Worm (Caenorhabditis elegans): ENCODE data around the gene srx-3.

The srx-3 gene

DNA sequence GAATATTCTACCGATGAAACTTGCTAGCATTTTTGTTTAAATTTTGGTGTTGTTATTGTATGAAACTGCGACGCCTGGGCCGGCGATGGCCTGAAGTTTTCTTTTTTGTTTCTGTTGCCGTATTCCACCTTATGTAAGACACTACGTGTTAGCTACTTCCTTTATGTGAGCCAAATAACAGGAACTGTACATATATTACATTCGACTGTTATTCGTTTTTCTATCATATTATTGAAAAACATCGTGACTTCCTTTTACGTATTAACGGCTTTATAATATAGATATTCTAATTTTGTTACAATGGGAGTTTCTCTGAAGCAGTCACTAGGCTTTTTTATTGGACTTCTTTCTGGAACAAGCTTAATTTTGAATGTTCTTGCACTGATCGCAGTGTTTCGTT is at the start of gene srx-3:
TSS of gene srx-3 (plus strand) at position 301 of the 400 bp plus-strand sequence.
- TF ChIP-seq ztf-23 (GFP tag; IDR thresholded peaks at IDR 0.05) = no peak
- no peak for TF ChIP-seq cog-1 (tag; optimal IDR thresholded peaks at IDR 0.05)
- no peak for TF ChIP-seq ztf-29 (GFP tag; IDR thresholded peaks at IDR 0.05)
- no peak for TF ChIP-seq flt-1 (GFP tag; IDR thresholded peaks at IDR 0.05)
- no peak for TF ChIP-seq tab-1 (GFP tag; IDR thresholded peaks at IDR 0.05)
- no peak for TF ChIP-seq klf-2 (GFP tag; conservative IDR thresholded peaks at IDR 0.05)
- TF ChIP-seq med-1 (GFP tag; optimal IDR thresholded peaks at IDR 0.05; ENCODE audit: insufficient read depth) = no peak
- no peak for TF ChIP-seq ref-1 (GFP tag; conservative IDR thresholded peaks at IDR 0.05)
- no peak for TF ChIP-seq T22C8.4 (GFP tag; IDR thresholded peaks at IDR 0.05)

DNA sequence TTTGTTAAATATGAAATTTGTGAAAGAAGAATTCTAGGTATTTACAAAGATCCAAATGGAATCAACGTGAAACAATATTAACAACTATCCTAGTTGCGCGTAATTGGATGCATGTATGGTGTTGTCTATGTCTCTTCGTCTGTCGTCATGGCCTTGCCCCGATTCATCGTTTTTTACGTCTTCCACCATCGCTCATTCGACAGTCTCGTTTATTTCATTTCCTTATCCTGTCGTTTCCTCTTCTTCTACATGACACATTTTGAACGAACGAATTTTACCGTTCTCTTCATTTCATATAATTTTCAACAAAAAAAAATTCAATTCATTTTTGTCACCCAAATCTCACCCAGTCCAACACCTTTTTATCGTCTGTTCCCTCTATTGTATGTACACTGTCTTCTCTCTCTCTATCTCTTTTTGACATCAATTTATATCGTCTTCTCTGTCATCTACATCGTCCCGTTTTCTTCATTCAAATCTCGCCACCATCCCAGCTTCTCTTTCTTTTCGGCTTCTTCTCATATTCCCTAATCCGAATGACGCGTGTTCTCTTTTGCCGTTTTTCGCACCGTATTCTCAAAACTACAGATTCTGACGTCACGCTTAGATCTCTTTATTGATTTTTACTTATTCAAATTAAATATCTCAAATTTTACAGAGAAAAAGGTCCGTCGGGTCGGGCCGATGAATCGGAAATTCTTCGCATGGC is 48.8 kb upstream of the srx-3 start, which contains the start of gene ttc-17:
TSS of gene ttc-17 (plus strand) at position 659 of the 709 bp plus-strand sequence.
- TF ChIP-seq ztf-23 (GFP tag; IDR thresholded peaks at IDR 0.05) (no peak), ztf-29 (GFP tag; IDR thresholded peaks at IDR 0.05) (peak; percentile 69; the same call in 1 of the 2 replicates), T22C8.4 (GFP tag; IDR thresholded peaks at IDR 0.05) (0 out of 2 replicates have a peak, but pooled peaks have one; percentile 12), flt-1 (GFP tag; IDR thresholded peaks at IDR 0.05) (no peak)

DNA sequence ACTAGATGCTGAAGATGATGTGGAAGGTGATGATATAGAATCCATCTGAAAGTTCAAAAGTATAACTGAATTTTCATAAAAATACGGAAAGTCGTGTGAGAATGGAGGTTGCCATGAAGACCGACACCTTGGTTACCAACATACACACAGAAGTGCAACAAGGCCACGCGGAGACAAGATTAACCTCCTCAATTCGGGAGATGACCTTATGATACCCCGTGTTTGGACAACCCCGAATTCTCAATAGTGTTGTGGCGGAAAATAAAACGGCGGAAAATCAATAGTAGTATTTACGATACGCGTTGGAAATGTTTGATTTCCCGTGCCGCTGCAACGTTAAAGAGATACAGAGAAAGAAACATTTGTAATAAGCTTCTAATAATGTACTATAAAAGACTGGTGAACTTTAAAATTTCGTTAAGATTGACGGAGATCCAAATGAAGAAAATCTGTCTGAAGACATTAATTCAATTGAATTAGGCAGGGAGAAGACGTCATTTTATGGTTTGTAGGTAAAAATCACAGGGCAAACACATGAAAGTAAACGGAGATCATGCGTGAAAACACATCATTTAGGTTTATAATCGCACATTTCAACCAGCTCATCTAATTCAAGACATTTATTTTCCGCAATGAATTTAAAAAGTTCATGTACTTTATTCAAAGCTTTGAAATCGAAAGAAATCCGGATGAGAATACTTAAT is 41.1 kb upstream of the srx-3 start, which contains the start of gene nhr-44:
TSS of gene nhr-44 (minus strand) at position 51 of the 704 bp plus-strand sequence.
- TF ChIP-seq ref-1 (GFP tag; conservative IDR thresholded peaks at IDR 0.05) (no peak), cog-1 (tag; optimal IDR thresholded peaks at IDR 0.05) (no peak), T22C8.4 (GFP tag; IDR thresholded peaks at IDR 0.05) (no peak)

- TF ChIP-seq T22C8.4 (GFP tag; IDR thresholded peaks at IDR 0.05) (no peak), flt-1 (GFP tag; IDR thresholded peaks at IDR 0.05) (no peak), ztf-23 (GFP tag; IDR thresholded peaks at IDR 0.05) (no peak), tab-1 (GFP tag; IDR thresholded peaks at IDR 0.05) (no peak), ztf-29 (GFP tag; IDR thresholded peaks at IDR 0.05) (no peak), klf-2 (GFP tag; conservative IDR thresholded peaks at IDR 0.05) (no peak), cog-1 (tag; optimal IDR thresholded peaks at IDR 0.05) (no peak), med-1 (GFP tag; optimal IDR thresholded peaks at IDR 0.05; ENCODE audit: insufficient read depth) (no peak), ref-1 (GFP tag; conservative IDR thresholded peaks at IDR 0.05) (no peak)
Measured at ce11 chrV:8966086-8966485, 39.3 kb upstream of the srx-3 start, which contains the start of gene nhr-219. nhr-219 (minus strand) TSS chrV:8966186.

DNA sequence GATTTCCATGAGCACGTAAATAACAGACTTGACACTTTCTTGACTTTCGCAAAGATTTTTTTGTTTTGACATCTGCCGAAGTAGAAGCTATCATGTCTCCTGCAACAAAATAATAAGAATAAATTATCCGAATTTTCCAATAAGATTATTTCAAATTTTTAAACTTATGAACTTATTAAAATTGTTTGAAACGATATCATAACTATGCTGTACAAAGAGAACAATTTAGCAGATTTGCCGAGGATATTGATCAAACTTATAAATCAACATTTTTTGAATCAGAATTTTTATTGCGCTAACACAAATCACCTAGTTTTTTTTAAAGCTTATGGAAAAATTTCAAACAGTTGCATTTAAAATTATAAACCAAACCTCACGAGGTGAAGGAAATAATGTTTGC is 33.1 kb upstream of the srx-3 start, which contains the start of gene nhr-195:
TSS of gene nhr-195 (minus strand) at position 101 of the 400 bp plus-strand sequence.
- TF ChIP-seq klf-2 (GFP tag; conservative IDR thresholded peaks at IDR 0.05) (no peak), ztf-29 (GFP tag; IDR thresholded peaks at IDR 0.05) (no peak), med-1 (GFP tag; optimal IDR thresholded peaks at IDR 0.05; ENCODE audit: insufficient read depth) (no peak), T22C8.4 (GFP tag; IDR thresholded peaks at IDR 0.05) (no peak), cog-1 (tag; optimal IDR thresholded peaks at IDR 0.05) (no peak), flt-1 (GFP tag; IDR thresholded peaks at IDR 0.05) (no peak)

- TF ChIP-seq med-1 (GFP tag; optimal IDR thresholded peaks at IDR 0.05; ENCODE audit: insufficient read depth) = no peak
- no peak for TF ChIP-seq klf-2 (GFP tag; conservative IDR thresholded peaks at IDR 0.05)
- no peak for TF ChIP-seq ztf-23 (GFP tag; IDR thresholded peaks at IDR 0.05)
- TF ChIP-seq flt-1 (GFP tag; IDR thresholded peaks at IDR 0.05) = no peak
- TF ChIP-seq tab-1 (GFP tag; IDR thresholded peaks at IDR 0.05) = no peak
- TF ChIP-seq cog-1 (tag; optimal IDR thresholded peaks at IDR 0.05) = no peak
- TF ChIP-seq ztf-29 (GFP tag; IDR thresholded peaks at IDR 0.05) = no peak
- no peak for TF ChIP-seq ref-1 (GFP tag; conservative IDR thresholded peaks at IDR 0.05)
- TF ChIP-seq T22C8.4 (GFP tag; IDR thresholded peaks at IDR 0.05) = no peak
Measured at ce11 chrV:8974889-8975422, 30.4 kb upstream of the srx-3 start, which contains the start of gene nhr-143. nhr-143 (minus strand) TSS chrV:8974939.

ce11 chrV:8977895-8978294 is 27.4 kb upstream of the srx-3 start:
- TF ChIP-seq flt-1 (GFP tag; IDR thresholded peaks at IDR 0.05) (no peak), med-1 (GFP tag; optimal IDR thresholded peaks at IDR 0.05; ENCODE audit: insufficient read depth) (no peak), cog-1 (tag; optimal IDR thresholded peaks at IDR 0.05) (no peak), ztf-23 (GFP tag; IDR thresholded peaks at IDR 0.05) (no peak), tab-1 (GFP tag; IDR thresholded peaks at IDR 0.05) (no peak), ref-1 (GFP tag; conservative IDR thresholded peaks at IDR 0.05) (no peak), ztf-29 (GFP tag; IDR thresholded peaks at IDR 0.05) (no peak), T22C8.4 (GFP tag; IDR thresholded peaks at IDR 0.05) (no peak), klf-2 (GFP tag; conservative IDR thresholded peaks at IDR 0.05) (no peak)

ce11 chrV:8980845-8981244 is 24.5 kb upstream of the srx-3 start, which contains the start of gene str-84:
str-84 (minus strand) TSS chrV:8980945.
- TF ChIP-seq ztf-29 (GFP tag; IDR thresholded peaks at IDR 0.05) (no peak), klf-2 (GFP tag; conservative IDR thresholded peaks at IDR 0.05) (no peak), tab-1 (GFP tag; IDR thresholded peaks at IDR 0.05) (no peak), ztf-23 (GFP tag; IDR thresholded peaks at IDR 0.05) (no peak)

ce11 chrV:8983604-8984003 is 21.7 kb upstream of the srx-3 start, which contains the start of gene str-86:
str-86 (minus strand) TSS chrV:8983704.
- no peak for TF ChIP-seq flt-1 (GFP tag; IDR thresholded peaks at IDR 0.05)
- TF ChIP-seq ztf-23 (GFP tag; IDR thresholded peaks at IDR 0.05) = no peak
- no peak for TF ChIP-seq ref-1 (GFP tag; conservative IDR thresholded peaks at IDR 0.05)
- TF ChIP-seq med-1 (GFP tag; optimal IDR thresholded peaks at IDR 0.05; ENCODE audit: insufficient read depth) = no peak
- no peak for TF ChIP-seq ztf-29 (GFP tag; IDR thresholded peaks at IDR 0.05)
- no peak for TF ChIP-seq tab-1 (GFP tag; IDR thresholded peaks at IDR 0.05)
- no peak for TF ChIP-seq T22C8.4 (GFP tag; IDR thresholded peaks at IDR 0.05)
- no peak for TF ChIP-seq cog-1 (tag; optimal IDR thresholded peaks at IDR 0.05)
- no peak for TF ChIP-seq klf-2 (GFP tag; conservative IDR thresholded peaks at IDR 0.05)

Measured in whole organism, midembryonic.